Worm (Caenorhabditis elegans) whole organism, L4 larva: Measurements from ENCODE around the gene Y65A5A.1.

ENCODE experiments used
- F26F4.8 ChIP-seq: fragments of 200-800 bp; sonication (Bioruptor generic); conservative IDR thresholded peaks from 2 replicates; pipeline ENCODE4 v1.3.6; 2022; ENCODE audit warnings: missing genetic modification characterization, missing compliant biosample characterization
- F37D6.2 ChIP-seq: sonication (generic microtip); optimal IDR thresholded peaks from 2 replicates; lab custom pipeline; 2016; ENCODE audit warnings: mild to moderate bottlenecking, missing genetic modification characterization, missing compliant biosample characterization
- F44E2.7 ChIP-seq: fragments of 200-800 bp; sonication (Bioruptor generic); IDR thresholded peaks from 2 replicates; pipeline ENCODE4 v2.1.2; 2022; ENCODE audit warnings: missing genetic modification characterization, missing compliant biosample characterization
- T20F7.1 ChIP-seq: fragments of 200-800 bp; sonication (Bioruptor generic); optimal IDR thresholded peaks from 2 replicates; lab custom pipeline; 2018; ENCODE audit warnings: mild to moderate bottlenecking, missing genetic modification characterization, missing compliant biosample characterization
- T26A8.4 ChIP-seq: fragments of 200-800 bp; sonication (Bioruptor generic); IDR thresholded peaks from 2 replicates; pipeline ENCODE4 v1.3.6; 2022; ENCODE audit warnings: missing genetic modification characterization, missing compliant biosample characterization
- Y5F2A.4 ChIP-seq: fragments of 200-800 bp; sonication (Bioruptor generic); optimal IDR thresholded peaks from 2 replicates; lab custom pipeline; 2018; ENCODE audit warnings: mild to moderate bottlenecking, missing genetic modification characterization, missing compliant biosample characterization
- Y75B8A.6 ChIP-seq: fragments of 200-800 bp; sonication (Bioruptor generic); IDR thresholded peaks from 2 replicates; pipeline ENCODE4 v1.3.6; 2022; ENCODE audit warnings: missing genetic modification reagents, missing genetic modification characterization, missing compliant biosample characterization
- ZK546.5 ChIP-seq, 2 experiments: sonication (generic microtip); optimal IDR thresholded peaks; 2 replicates each; lab custom pipeline; 2017; ENCODE audit warnings: missing biosample characterization in 2 of 2, missing genetic modification characterization in 2 of 2
- aha-1 ChIP-seq: fragments of 150-350 bp; peaks from one replicate; lab custom pipeline; 2014; ENCODE audit warnings: missing biosample characterization, missing genetic modification characterization
- ama-1 ChIP-seq: fragments of 150-350 bp; optimal IDR thresholded peaks from 2 replicates; lab custom pipeline; 2014; ENCODE audit warnings: inconsistent platforms, mixed read lengths
- attf-4 ChIP-seq: sonication (generic microtip); optimal IDR thresholded peaks from 3 replicates; lab custom pipeline; 2017; ENCODE audit warnings: missing biosample characterization, missing genetic modification characterization
- ceh-20 ChIP-seq: fragments of 200-800 bp; sonication (Bioruptor generic); IDR thresholded peaks from 2 replicates; pipeline ENCODE4 v1.3.6; 2022; ENCODE audit warnings: missing genetic modification reagents, missing genetic modification characterization, missing compliant biosample characterization
- ceh-32 ChIP-seq: sonication (generic microtip); optimal IDR thresholded peaks from 2 replicates; lab custom pipeline; 2016; ENCODE audit warnings: mild to moderate bottlenecking, missing genetic modification characterization, missing compliant biosample characterization; ENCODE audit not compliant: poor library complexity
- ceh-62 ChIP-seq: sonication (generic microtip); optimal IDR thresholded peaks from 2 replicates; lab custom pipeline; 2017; ENCODE audit warnings: missing biosample characterization, missing genetic modification characterization
- ces-1 ChIP-seq: fragments of 150-350 bp; sonication (generic microtip); optimal IDR thresholded peaks from 4 replicates; lab custom pipeline; 2014; ENCODE audit warnings: missing biosample characterization, missing genetic modification reagents, missing genetic modification characterization
- cey-2 ChIP-seq: sonication (generic microtip); optimal IDR thresholded peaks from 3 replicates; lab custom pipeline; 2017; ENCODE audit warnings: missing genetic modification characterization, mild to moderate bottlenecking, missing compliant biosample characterization, antibody characterized with exemption, borderline replicate concordance; ENCODE audit not compliant: insufficient read depth
- daf-12 ChIP-seq: fragments of 150-350 bp; optimal IDR thresholded peaks from 2 replicates; lab custom pipeline; 2014; ENCODE audit warnings: missing biosample characterization, missing genetic modification reagents, missing genetic modification characterization
- daf-16 ChIP-seq, 3 experiments: sonication (generic microtip); optimal IDR thresholded peaks; 2 replicates each; lab custom pipeline; 2016 to 2017; ENCODE audit warnings: missing genetic modification characterization in 3 of 3, missing genetic modification reagents in 3 of 3, mild to moderate bottlenecking in 2 of 3, missing compliant biosample characterization in 2 of 3, missing biosample characterization in 1 of 3, moderate library complexity in 1 of 3
- daf-8 ChIP-seq: fragments of 200-800 bp; sonication (Bioruptor generic); IDR thresholded peaks from 2 replicates; pipeline ENCODE4 v1.3.6; 2022; ENCODE audit warnings: missing genetic modification characterization, missing compliant biosample characterization
- dmd-6 ChIP-seq: fragments of 200-800 bp; sonication (Bioruptor generic); IDR thresholded peaks from 2 replicates; pipeline ENCODE4 v1.3.6; 2022; ENCODE audit warnings: missing genetic modification reagents, missing genetic modification characterization, missing compliant biosample characterization
- dmd-8 ChIP-seq: fragments of 200-800 bp; sonication (Bioruptor generic); IDR thresholded peaks from 2 replicates; pipeline ENCODE4 v1.3.6; 2022; ENCODE audit warnings: missing genetic modification characterization, missing compliant biosample characterization
- dpl-1 ChIP-seq: fragments of 150-350 bp; optimal IDR thresholded peaks from 2 replicates; lab custom pipeline; 2014; ENCODE audit warnings: missing biosample characterization, missing genetic modification reagents, missing genetic modification characterization
- gei-8 ChIP-seq: fragments of 200-800 bp; sonication (Bioruptor generic); optimal IDR thresholded peaks from 2 replicates; lab custom pipeline; 2018; ENCODE audit warnings: mild to moderate bottlenecking, missing genetic modification characterization, missing compliant biosample characterization
- hlh-11 ChIP-seq: fragments of 200-800 bp; sonication (Bioruptor generic); optimal IDR thresholded peaks from 2 replicates; lab custom pipeline; 2018; ENCODE audit warnings: mild to moderate bottlenecking, missing genetic modification characterization, missing compliant biosample characterization
- hlh-30 ChIP-seq: sonication (generic microtip); optimal IDR thresholded peaks from 2 replicates; lab custom pipeline; 2017; ENCODE audit warnings: antibody characterized with exemption, mild to moderate bottlenecking, missing genetic modification characterization, missing compliant biosample characterization; ENCODE audit not compliant: insufficient read depth
- jun-1 ChIP-seq: fragments of 150-350 bp; optimal IDR thresholded peaks from 2 replicates; lab custom pipeline; 2014; ENCODE audit warnings: missing biosample characterization, missing genetic modification reagents, missing genetic modification characterization
- lin-13 ChIP-seq: fragments of 150-350 bp; optimal IDR thresholded peaks from 2 replicates; lab custom pipeline; 2014; ENCODE audit warnings: missing biosample characterization, missing genetic modification reagents, missing genetic modification characterization
- lin-38 ChIP-seq: fragments of 200-800 bp; sonication (Bioruptor generic); IDR thresholded peaks from 2 replicates; pipeline ENCODE4 v1.3.6; 2022; ENCODE audit warnings: missing genetic modification reagents, missing genetic modification characterization, missing compliant biosample characterization
- mep-1 ChIP-seq: fragments of 150-350 bp; sonication (generic microtip); optimal IDR thresholded peaks from 3 replicates; lab custom pipeline; 2014; ENCODE audit warnings: missing biosample characterization, missing genetic modification characterization
- nhr-10 ChIP-seq: fragments of 150-350 bp; optimal IDR thresholded peaks from 2 replicates; lab custom pipeline; 2014; ENCODE audit warnings: missing biosample characterization, missing genetic modification characterization
- nhr-11 ChIP-seq: fragments of 150-350 bp; optimal IDR thresholded peaks from 2 replicates; lab custom pipeline; 2014; ENCODE audit warnings: missing biosample characterization, missing genetic modification characterization
- nhr-111 ChIP-seq: fragments of 200-800 bp; sonication (Bioruptor generic); optimal IDR thresholded peaks from 2 replicates; lab custom pipeline; 2018; ENCODE audit warnings: mild to moderate bottlenecking, missing genetic modification characterization, missing compliant biosample characterization
- nhr-237 ChIP-seq: sonication (generic microtip); optimal IDR thresholded peaks from 2 replicates; lab custom pipeline; 2017; ENCODE audit warnings: missing biosample characterization, missing genetic modification characterization
- nhr-25 ChIP-seq: sonication (generic microtip); optimal IDR thresholded peaks from 2 replicates; lab custom pipeline; 2017; ENCODE audit warnings: missing genetic modification characterization, mild to moderate bottlenecking, missing compliant biosample characterization, antibody characterized with exemption, moderate library complexity, borderline replicate concordance; ENCODE audit not compliant: insufficient read depth
- nhr-41 ChIP-seq: fragments of 200-800 bp; sonication (Bioruptor generic); IDR thresholded peaks from 2 replicates; pipeline ENCODE4 v1.3.6; 2022; ENCODE audit warnings: missing genetic modification reagents, missing genetic modification characterization, missing compliant biosample characterization
- nhr-6 ChIP-seq: fragments of 150-350 bp; optimal IDR thresholded peaks from 2 replicates; lab custom pipeline; 2014; ENCODE audit warnings: missing biosample characterization, missing genetic modification characterization
- nhr-77 ChIP-seq: fragments of 150-350 bp; optimal IDR thresholded peaks from 2 replicates; lab custom pipeline; 2014; ENCODE audit warnings: missing biosample characterization, missing genetic modification characterization
- pqm-1 ChIP-seq: sonication (generic microtip); optimal IDR thresholded peaks from 2 replicates; lab custom pipeline; 2017; ENCODE audit warnings: missing biosample characterization, missing genetic modification characterization
- set-16 ChIP-seq: fragments of 200-800 bp; sonication (Bioruptor generic); IDR thresholded peaks from 2 replicates; pipeline ENCODE4 v1.3.6; 2022; ENCODE audit warnings: missing genetic modification reagents, missing genetic modification characterization, missing compliant biosample characterization
- skn-1 ChIP-seq: fragments of 150-350 bp; optimal IDR thresholded peaks from 2 replicates; lab custom pipeline; 2014; ENCODE audit warnings: missing biosample characterization, missing genetic modification characterization
- snpc-1.2 ChIP-seq: fragments of 200-800 bp; sonication (Bioruptor generic); IDR thresholded peaks from 2 replicates; pipeline ENCODE4 v1.3.6; 2022; ENCODE audit warnings: missing genetic modification reagents, missing genetic modification characterization, missing compliant biosample characterization
- snpc-4 ChIP-seq: fragments of 150-350 bp; optimal IDR thresholded peaks from 2 replicates; lab custom pipeline; 2014; ENCODE audit warnings: missing biosample characterization, missing genetic modification characterization
- tra-1 ChIP-seq: fragments of 200-800 bp; sonication (Bioruptor generic); IDR thresholded peaks from 2 replicates; pipeline ENCODE4 v1.3.6; 2022; ENCODE audit warnings: missing genetic modification reagents, missing genetic modification characterization, missing compliant biosample characterization
- unc-130 ChIP-seq: sonication (generic microtip); optimal IDR thresholded peaks from 2 replicates; lab custom pipeline; 2016; ENCODE audit warnings: missing genetic modification reagents, missing genetic modification characterization, missing compliant biosample characterization
- unc-39 ChIP-seq: sonication (generic microtip); optimal IDR thresholded peaks from 2 replicates; lab custom pipeline; 2017; ENCODE audit warnings: missing biosample characterization, missing genetic modification characterization
- zfp-2 ChIP-seq: sonication (generic microtip); optimal IDR thresholded peaks from 2 replicates; lab custom pipeline; 2016; ENCODE audit warnings: mild to moderate bottlenecking, missing genetic modification characterization, missing compliant biosample characterization
- zip-11 ChIP-seq: fragments of 200-800 bp; sonication (Bioruptor generic); IDR thresholded peaks from 2 replicates; pipeline ENCODE4 v1.3.6; 2022; ENCODE audit warnings: missing genetic modification characterization, missing compliant biosample characterization
- zip-2 ChIP-seq: fragments of 150-350 bp; optimal IDR thresholded peaks from 2 replicates; lab custom pipeline; 2014; ENCODE audit warnings: missing biosample characterization, missing genetic modification characterization
- ztf-11 ChIP-seq: fragments of 150-350 bp; optimal IDR thresholded peaks from 2 replicates; lab custom pipeline; 2014; ENCODE audit warnings: missing biosample characterization, missing genetic modification characterization

Gene Y65A5A.1

ce11 chrIV:16400412-16401381 lies 1.1 kb upstream of the Y65A5A.1 start (continued):
- TF ChIP-seq nhr-25 (tag; lab: Kevin White, UChicago), result no peak
- no peak for TF ChIP-seq snpc-4
- TF ChIP-seq ces-1 (GFP tag; lab: Kevin White, UChicago), result no peak
- no peak for TF ChIP-seq nhr-41 (GFP tag; lab: Robert Waterston, UW)
- TF ChIP-seq ama-1 (lab: Kevin White, UChicago), result no peak
- no peak for TF ChIP-seq ztf-11
- TF ChIP-seq F44E2.7 (GFP tag; lab: Robert Waterston, UW), result 0 out of 2 replicates have a peak, but pooled peaks have one; percentile 73
- no peak for TF ChIP-seq ceh-62 (tag; lab: Kevin White, UChicago)
- peak; percentile 40 for TF ChIP-seq hlh-11 (tag; lab: Kevin White, UChicago)
- TF ChIP-seq unc-39 (tag; lab: Kevin White, UChicago), result no peak
- TF ChIP-seq nhr-6 (tag; lab: Kevin White, UChicago), result peak; percentile 48
- TF ChIP-seq attf-4 (tag; lab: Kevin White, UChicago), result no peak
- TF ChIP-seq nhr-111, result peak; percentile 46
- no peak for TF ChIP-seq ZK546.5 (tag; optimal IDR thresholded peaks at IDR 0.05; lab: Kevin White, UChicago)
- TF ChIP-seq aha-1 (tag; lab: Kevin White, UChicago), result peak; percentile 29
- peak; percentile 29 to 93 for TF ChIP-seq daf-16 (GFP tag; optimal IDR thresholded peaks at IDR 0.05; lab: Kevin White, UChicago)
- peak; percentile 38 for TF ChIP-seq daf-16 (tag; optimal IDR thresholded peaks at IDR 0.05; lab: Kevin White, UChicago)
- TF ChIP-seq zfp-2 (tag; lab: Kevin White, UChicago), result no peak
- peak; percentile 16 for TF ChIP-seq mep-1
- TF ChIP-seq dmd-6 (GFP tag; lab: Robert Waterston, UW), result peak; percentile 43; the same call in 1 of the 2 replicates
- peak; percentile 97 for TF ChIP-seq snpc-1.2 (GFP tag; lab: Robert Waterston, UW)
- TF ChIP-seq skn-1 (tag; lab: Kevin White, UChicago), result no peak
- TF ChIP-seq T20F7.1 (GFP tag; lab: Kevin White, UChicago), result no peak
- no peak for TF ChIP-seq nhr-11 (tag; lab: Kevin White, UChicago)
- peak; percentile 84 for TF ChIP-seq lin-13
- TF ChIP-seq F26F4.8 (GFP tag; lab: Robert Waterston, UW), result peak; percentile 79
- peak; percentile 96 for TF ChIP-seq dmd-8 (GFP tag; lab: Robert Waterston, UW)
- no peak for TF ChIP-seq ceh-32 (tag; lab: Kevin White, UChicago)
- TF ChIP-seq unc-130, result peak; percentile 35
- no peak for TF ChIP-seq Y75B8A.6 (GFP tag; lab: Robert Waterston, UW)
- TF ChIP-seq ceh-20 (GFP tag; lab: Robert Waterston, UW), result peak; percentile 43; the same call in 1 of the 2 replicates
- peak; percentile 60; the same call in 1 of the 2 replicates for TF ChIP-seq tra-1
- no peak for TF ChIP-seq nhr-237 (tag; lab: Kevin White, UChicago)
- peak; percentile 30; the same call in 1 of the 2 replicates for TF ChIP-seq zip-11 (GFP tag; lab: Robert Waterston, UW)
- TF ChIP-seq F37D6.2 (tag; lab: Kevin White, UChicago), result no peak
- peak; percentile 19 for TF ChIP-seq zip-2 (tag; lab: Kevin White, UChicago)
- no peak for TF ChIP-seq jun-1 (tag; lab: Kevin White, UChicago)
- TF ChIP-seq Y5F2A.4 (GFP tag; lab: Kevin White, UChicago), result peak; percentile 63
- no peak for TF ChIP-seq nhr-10 (tag; lab: Kevin White, UChicago)
- no peak for TF ChIP-seq dpl-1
- TF ChIP-seq nhr-77, result no peak
- TF ChIP-seq cey-2 (tag; lab: Kevin White, UChicago), result no peak
- TF ChIP-seq T26A8.4 (GFP tag; lab: Robert Waterston, UW), result peak; percentile 68
- TF ChIP-seq set-16 (GFP tag; lab: Robert Waterston, UW), result no peak
- peak; percentile 68 for TF ChIP-seq hlh-30 (tag; lab: Kevin White, UChicago)
- TF ChIP-seq daf-8 (GFP tag; lab: Robert Waterston, UW), result 0 out of 2 replicates have a peak, but pooled peaks have one; percentile 35
- no peak for TF ChIP-seq daf-12 (tag; lab: Kevin White, UChicago)
- peak; percentile 83 for TF ChIP-seq lin-38 (GFP tag; lab: Robert Waterston, UW)
- TF ChIP-seq pqm-1 (tag; lab: Kevin White, UChicago), result no peak
- TF ChIP-seq gei-8 (GFP tag; lab: Kevin White, UChicago), result peak; percentile 85
